Fruit fly (Drosophila melanogaster) whole organism, wandering third instar larva: Measurements from ENCODE around the gene Vha100-2.

Experiments used
- Dif ChIP-seq: fragments of 200-275, 200-300 bp; sonication (Bioruptor generic); optimal IDR thresholded peaks from 2 replicates; lab custom pipeline; 2018; ENCODE audit warnings: missing biosample characterization, missing genetic modification characterization; ENCODE audit not compliant: partially characterized antibody
- HLH106 ChIP-seq: fragments of 200-800 bp; optimal IDR thresholded peaks from 3 replicates; lab custom pipeline; 2019; ENCODE audit warnings: missing biosample characterization, mild to moderate bottlenecking, missing genetic modification characterization, moderate library complexity
- Myc ChIP-seq: fragments of >200 bp; optimal IDR thresholded peaks from 2 replicates; lab custom pipeline; 2017
- br ChIP-seq: fragments of 200-800 bp; sonication (Bioruptor generic); optimal IDR thresholded peaks from 2 replicates; lab custom pipeline; 2016; ENCODE audit warnings: missing biosample characterization, missing genetic modification characterization
- dmrt93B ChIP-seq: fragments of 200-800 bp; sonication (Bioruptor generic); optimal IDR thresholded peaks from 2 replicates; lab custom pipeline; 2018; ENCODE audit warnings: missing biosample characterization, mild to moderate bottlenecking, missing genetic modification characterization
- fru ChIP-seq: fragments of 200-800 bp; sonication (Bioruptor generic); optimal IDR thresholded peaks from 3 replicates; lab custom pipeline; 2016; ENCODE audit warnings: missing biosample characterization, mild to moderate bottlenecking, missing genetic modification characterization
- psq ChIP-seq: fragments of 200-800 bp; sonication (Bioruptor generic); optimal IDR thresholded peaks from 3 replicates; lab custom pipeline; 2017; ENCODE audit warnings: missing biosample characterization, mild to moderate bottlenecking, missing genetic modification characterization, moderate library complexity
- sage ChIP-seq: fragments of 200-800 bp; sonication (Bioruptor generic); optimal IDR thresholded peaks from 2 replicates; lab custom pipeline; 2016; ENCODE audit warnings: missing biosample characterization, mild to moderate bottlenecking, missing genetic modification characterization
- sv ChIP-seq: fragments of 200-800 bp; sonication (Bioruptor generic); optimal IDR thresholded peaks from 3 replicates; lab custom pipeline; 2016; ENCODE audit warnings: missing biosample characterization, missing genetic modification characterization

dm6 chr3R:18411205-18411749, 12.3 kb upstream of the Vha100-2 start, which contains the start of gene CG10864:
- TF ChIP-seq sage (GFP tag; lab: Kevin White, UChicago) (no peak), Dif (GFP tag; lab: Kevin White, UChicago) (no peak), psq (GFP tag; lab: Kevin White, UChicago) (no peak), HLH106 (tag; lab: Kevin White, UChicago) (no peak), Myc (lab: Kevin White, UChicago) (no peak), br (GFP tag; lab: Kevin White, UChicago) (no peak), fru (no peak), dmrt93B (no peak), sv (GFP tag; lab: Kevin White, UChicago) (no peak)
